Worm (Caenorhabditis elegans) whole organism, L4 larva: Measurements from ENCODE around the gene F11C7.6.
A peak's percentile ranks its signal among the peaks of the same experiment; 100 is the strongest.

ENCODE experiments used
- D1046.2 ChIP-seq: fragments of 200-800 bp; sonication (Bioruptor generic); IDR thresholded peaks from 2 replicates; pipeline ENCODE4 v1.3.6; 2022; ENCODE audit warnings: missing genetic modification characterization, missing compliant biosample characterization
- F26F4.8 ChIP-seq: fragments of 200-800 bp; sonication (Bioruptor generic); conservative IDR thresholded peaks from 2 replicates; pipeline ENCODE4 v1.3.6; 2022; ENCODE audit warnings: missing genetic modification characterization, missing compliant biosample characterization
- F49E8.2 ChIP-seq: sonication (generic microtip); optimal IDR thresholded peaks from 2 replicates; lab custom pipeline; 2016; ENCODE audit warnings: missing compliant biosample characterization, mild to moderate bottlenecking, missing genetic modification characterization, borderline replicate concordance
- Y48G9A.11 ChIP-seq: fragments of 200-800 bp; sonication (Bioruptor generic); IDR thresholded peaks from 2 replicates; pipeline ENCODE4 v1.3.6; 2022; ENCODE audit warnings: missing genetic modification reagents, missing genetic modification characterization, missing compliant biosample characterization
- Y5F2A.4 ChIP-seq: fragments of 200-800 bp; sonication (Bioruptor generic); optimal IDR thresholded peaks from 2 replicates; lab custom pipeline; 2018; ENCODE audit warnings: mild to moderate bottlenecking, missing genetic modification characterization, missing compliant biosample characterization
- aha-1 ChIP-seq: fragments of 150-350 bp; peaks from one replicate; lab custom pipeline; 2014; ENCODE audit warnings: missing biosample characterization, missing genetic modification characterization
- ama-1 ChIP-seq: fragments of 150-350 bp; optimal IDR thresholded peaks from 2 replicates; lab custom pipeline; 2014; ENCODE audit warnings: inconsistent platforms, mixed read lengths
- arid-1 ChIP-seq: fragments of 200-800 bp; sonication (Bioruptor generic); conservative IDR thresholded peaks from 2 replicates; pipeline ENCODE4 v1.3.6; 2022; ENCODE audit warnings: missing genetic modification reagents, missing genetic modification characterization, missing compliant biosample characterization
- attf-4 ChIP-seq: sonication (generic microtip); optimal IDR thresholded peaks from 3 replicates; lab custom pipeline; 2017; ENCODE audit warnings: missing biosample characterization, missing genetic modification characterization
- ceh-20 ChIP-seq: fragments of 200-800 bp; sonication (Bioruptor generic); IDR thresholded peaks from 2 replicates; pipeline ENCODE4 v1.3.6; 2022; ENCODE audit warnings: missing genetic modification reagents, missing genetic modification characterization, missing compliant biosample characterization
- ceh-32 ChIP-seq: sonication (generic microtip); optimal IDR thresholded peaks from 2 replicates; lab custom pipeline; 2016; ENCODE audit warnings: mild to moderate bottlenecking, missing genetic modification characterization, missing compliant biosample characterization; ENCODE audit not compliant: poor library complexity
- ceh-44 ChIP-seq: fragments of 200-800 bp; sonication (Bioruptor generic); IDR thresholded peaks from 2 replicates; pipeline ENCODE4 v1.3.6; 2022; ENCODE audit warnings: missing genetic modification reagents, missing genetic modification characterization, missing compliant biosample characterization
- ceh-62 ChIP-seq: sonication (generic microtip); optimal IDR thresholded peaks from 2 replicates; lab custom pipeline; 2017; ENCODE audit warnings: missing biosample characterization, missing genetic modification characterization
- cey-2 ChIP-seq: sonication (generic microtip); optimal IDR thresholded peaks from 3 replicates; lab custom pipeline; 2017; ENCODE audit warnings: missing genetic modification characterization, mild to moderate bottlenecking, missing compliant biosample characterization, antibody characterized with exemption, borderline replicate concordance; ENCODE audit not compliant: insufficient read depth
- daf-16 ChIP-seq, 3 experiments: sonication (generic microtip); optimal IDR thresholded peaks; 2 replicates each; lab custom pipeline; 2016 to 2017; ENCODE audit warnings: missing genetic modification characterization in 3 of 3, missing genetic modification reagents in 3 of 3, mild to moderate bottlenecking in 2 of 3, missing compliant biosample characterization in 2 of 3, missing biosample characterization in 1 of 3, moderate library complexity in 1 of 3
- dpl-1 ChIP-seq: fragments of 150-350 bp; optimal IDR thresholded peaks from 2 replicates; lab custom pipeline; 2014; ENCODE audit warnings: missing biosample characterization, missing genetic modification reagents, missing genetic modification characterization
- dve-1 ChIP-seq: sonication (generic microtip); optimal IDR thresholded peaks from 2 replicates; lab custom pipeline; 2017; ENCODE audit warnings: antibody characterized with exemption, mild to moderate bottlenecking, missing genetic modification characterization, missing compliant biosample characterization; ENCODE audit not compliant: insufficient read depth
- egl-43 ChIP-seq: fragments of 200-800 bp; sonication (Bioruptor generic); IDR thresholded peaks from 2 replicates; pipeline ENCODE4 v1.3.6; 2022; ENCODE audit warnings: missing genetic modification reagents, missing genetic modification characterization, missing compliant biosample characterization
- gei-8 ChIP-seq: fragments of 200-800 bp; sonication (Bioruptor generic); optimal IDR thresholded peaks from 2 replicates; lab custom pipeline; 2018; ENCODE audit warnings: mild to moderate bottlenecking, missing genetic modification characterization, missing compliant biosample characterization
- hif-1 ChIP-seq, 2 experiments: sonication (generic microtip); optimal IDR thresholded peaks; 2 replicates each; lab custom pipeline; 2016 to 2017; ENCODE audit warnings: missing compliant biosample characterization in 2 of 2, missing genetic modification characterization in 2 of 2, missing genetic modification reagents in 2 of 2, missing genotype in 2 of 2, mild to moderate bottlenecking in 1 of 2
- jun-1 ChIP-seq: fragments of 150-350 bp; optimal IDR thresholded peaks from 2 replicates; lab custom pipeline; 2014; ENCODE audit warnings: missing biosample characterization, missing genetic modification reagents, missing genetic modification characterization
- lin-1 ChIP-seq: fragments of 200-800 bp; sonication (Bioruptor generic); IDR thresholded peaks from 2 replicates; pipeline ENCODE4 v1.3.6; 2022; ENCODE audit warnings: missing genetic modification reagents, missing genetic modification characterization, missing compliant biosample characterization
- lir-3 ChIP-seq: sonication (generic microtip); optimal IDR thresholded peaks from 2 replicates; lab custom pipeline; 2016; ENCODE audit warnings: mild to moderate bottlenecking, missing genetic modification characterization, missing compliant biosample characterization
- madf-5 ChIP-seq, 2 experiments: fragments of 200-800 bp; sonication (Bioruptor generic); IDR thresholded peaks; 2 replicates each; pipeline ENCODE4 v1.3.6; 2022; ENCODE audit warnings: missing compliant biosample characterization in 2 of 2, missing genetic modification characterization in 2 of 2
- mdl-1 ChIP-seq, 2 experiments: fragments of 150-350 bp in 1 of 2; sonication (generic microtip) in 1 of 2; optimal IDR thresholded peaks; 2 replicates each; lab custom pipeline; 2014 to 2017; ENCODE audit warnings: missing biosample characterization in 2 of 2, missing genetic modification characterization in 2 of 2
- mep-1 ChIP-seq: fragments of 150-350 bp; sonication (generic microtip); optimal IDR thresholded peaks from 3 replicates; lab custom pipeline; 2014; ENCODE audit warnings: missing biosample characterization, missing genetic modification characterization
- mes-2 ChIP-seq: sonication (generic microtip); optimal IDR thresholded peaks from 2 replicates; lab custom pipeline; 2016; ENCODE audit warnings: missing genotype, mild to moderate bottlenecking, missing genetic modification characterization, missing compliant biosample characterization; ENCODE audit not compliant: poor library complexity, severe bottlenecking
- nhr-11 ChIP-seq: fragments of 150-350 bp; optimal IDR thresholded peaks from 2 replicates; lab custom pipeline; 2014; ENCODE audit warnings: missing biosample characterization, missing genetic modification characterization
- nhr-111 ChIP-seq: fragments of 200-800 bp; sonication (Bioruptor generic); optimal IDR thresholded peaks from 2 replicates; lab custom pipeline; 2018; ENCODE audit warnings: mild to moderate bottlenecking, missing genetic modification characterization, missing compliant biosample characterization
- nhr-41 ChIP-seq: fragments of 200-800 bp; sonication (Bioruptor generic); IDR thresholded peaks from 2 replicates; pipeline ENCODE4 v1.3.6; 2022; ENCODE audit warnings: missing genetic modification reagents, missing genetic modification characterization, missing compliant biosample characterization
- nhr-42 ChIP-seq: fragments of 200-800 bp; sonication (Bioruptor generic); IDR thresholded peaks from 2 replicates; pipeline ENCODE4 v1.3.6; 2022; ENCODE audit warnings: missing genetic modification characterization, missing compliant biosample characterization
- nhr-48 ChIP-seq: sonication (generic microtip); optimal IDR thresholded peaks from 2 replicates; lab custom pipeline; 2016; ENCODE audit warnings: mild to moderate bottlenecking, missing genetic modification characterization, missing compliant biosample characterization
- nhr-6 ChIP-seq: fragments of 150-350 bp; optimal IDR thresholded peaks from 2 replicates; lab custom pipeline; 2014; ENCODE audit warnings: missing biosample characterization, missing genetic modification characterization
- nhr-77 ChIP-seq: fragments of 150-350 bp; optimal IDR thresholded peaks from 2 replicates; lab custom pipeline; 2014; ENCODE audit warnings: missing biosample characterization, missing genetic modification characterization
- pha-4 ChIP-seq, 2 experiments: fragments of 150-350 bp in 1 of 2; fragments of 200-800 bp in 1 of 2; sonication (Bioruptor generic) in 1 of 2; IDR thresholded peaks in 1 of 2; optimal IDR thresholded peaks in 1 of 2; 2 replicates each; pipeline versions ENCODE4 v1.3.6 to Lab custom; 2014 to 2022; ENCODE audit warnings: missing genetic modification characterization in 2 of 2, missing genetic modification reagents in 2 of 2, missing biosample characterization in 1 of 2, missing compliant biosample characterization in 1 of 2
- rbr-2 ChIP-seq: sonication (generic microtip); optimal IDR thresholded peaks from 2 replicates; lab custom pipeline; 2016; ENCODE audit warnings: missing genotype, missing genetic modification characterization, missing compliant biosample characterization
- set-16 ChIP-seq: fragments of 200-800 bp; sonication (Bioruptor generic); IDR thresholded peaks from 2 replicates; pipeline ENCODE4 v1.3.6; 2022; ENCODE audit warnings: missing genetic modification reagents, missing genetic modification characterization, missing compliant biosample characterization
- snpc-1.2 ChIP-seq: fragments of 200-800 bp; sonication (Bioruptor generic); IDR thresholded peaks from 2 replicates; pipeline ENCODE4 v1.3.6; 2022; ENCODE audit warnings: missing genetic modification reagents, missing genetic modification characterization, missing compliant biosample characterization
- spr-1 ChIP-seq: sonication (generic microtip); optimal IDR thresholded peaks from 2 replicates; lab custom pipeline; 2016; ENCODE audit warnings: mild to moderate bottlenecking, missing genetic modification characterization, missing compliant biosample characterization
- tag-97 ChIP-seq: fragments of 200-800 bp; sonication (Bioruptor generic); IDR thresholded peaks from 2 replicates; pipeline ENCODE4 v1.3.6; 2022; ENCODE audit warnings: missing genetic modification characterization, missing compliant biosample characterization
- tra-1 ChIP-seq: fragments of 200-800 bp; sonication (Bioruptor generic); IDR thresholded peaks from 2 replicates; pipeline ENCODE4 v1.3.6; 2022; ENCODE audit warnings: missing genetic modification reagents, missing genetic modification characterization, missing compliant biosample characterization
- zip-11 ChIP-seq: fragments of 200-800 bp; sonication (Bioruptor generic); IDR thresholded peaks from 2 replicates; pipeline ENCODE4 v1.3.6; 2022; ENCODE audit warnings: missing genetic modification characterization, missing compliant biosample characterization
- zip-2 ChIP-seq: fragments of 150-350 bp; optimal IDR thresholded peaks from 2 replicates; lab custom pipeline; 2014; ENCODE audit warnings: missing biosample characterization, missing genetic modification characterization

The F11C7.6 gene

DNA sequence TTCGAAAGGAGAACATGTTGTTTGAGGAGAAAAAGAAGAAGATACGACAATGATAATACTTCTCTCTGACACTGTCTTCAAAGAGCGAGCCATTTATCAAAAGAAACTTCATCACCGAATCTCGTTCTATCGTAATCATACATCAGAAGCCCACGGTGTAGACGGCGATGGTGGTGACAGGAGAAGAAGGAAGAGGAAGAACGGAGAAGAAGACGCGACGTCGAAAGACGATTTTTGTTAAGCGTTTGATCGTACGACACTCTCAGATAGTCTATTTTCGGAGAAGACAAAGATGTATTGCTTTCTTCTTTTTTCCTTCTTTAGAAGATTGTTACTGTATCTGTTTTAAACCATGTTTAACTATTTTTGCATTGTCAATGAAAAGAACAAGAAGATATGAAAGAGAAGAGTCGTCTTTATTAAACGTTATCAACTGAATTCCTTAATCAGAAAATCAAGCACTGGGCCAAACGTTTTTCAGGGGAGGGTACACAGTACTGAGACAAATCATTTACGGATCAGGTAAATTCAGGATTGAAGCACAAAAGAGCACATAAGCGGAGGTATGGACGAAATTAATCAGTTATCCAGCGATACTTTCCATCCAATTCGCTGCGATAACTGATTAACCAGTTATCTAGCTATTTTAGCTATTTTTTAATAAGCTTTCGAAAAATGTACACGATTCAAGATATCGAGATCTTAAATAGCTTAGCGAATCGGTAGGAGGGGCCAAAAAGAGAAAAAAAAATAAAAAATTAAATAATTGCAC is 18.6 kb downstream of the F11C7.6 start (continued):
- TF ChIP-seq nhr-48 (tag; lab: Kevin White, UChicago) (peak; percentile 56), mdl-1 (tag; optimal IDR thresholded peaks at IDR 0.05; lab: Kevin White, UChicago) (peak in 1 of 2 experiments; percentile 59), snpc-1.2 (no peak), nhr-42 (GFP tag; lab: Robert Waterston, UW) (no peak), F49E8.2 (tag; lab: Kevin White, UChicago) (no peak), ceh-32 (tag; lab: Kevin White, UChicago) (no peak), nhr-6 (tag; lab: Kevin White, UChicago) (no peak), gei-8 (peak; percentile 60), ceh-62 (tag; lab: Kevin White, UChicago) (no peak), nhr-11 (tag; lab: Kevin White, UChicago) (no peak), dpl-1 (GFP tag; lab: Kevin White, UChicago) (no peak), lin-1 (no peak), arid-1 (GFP tag; lab: Robert Waterston, UW) (no peak)

DNA sequence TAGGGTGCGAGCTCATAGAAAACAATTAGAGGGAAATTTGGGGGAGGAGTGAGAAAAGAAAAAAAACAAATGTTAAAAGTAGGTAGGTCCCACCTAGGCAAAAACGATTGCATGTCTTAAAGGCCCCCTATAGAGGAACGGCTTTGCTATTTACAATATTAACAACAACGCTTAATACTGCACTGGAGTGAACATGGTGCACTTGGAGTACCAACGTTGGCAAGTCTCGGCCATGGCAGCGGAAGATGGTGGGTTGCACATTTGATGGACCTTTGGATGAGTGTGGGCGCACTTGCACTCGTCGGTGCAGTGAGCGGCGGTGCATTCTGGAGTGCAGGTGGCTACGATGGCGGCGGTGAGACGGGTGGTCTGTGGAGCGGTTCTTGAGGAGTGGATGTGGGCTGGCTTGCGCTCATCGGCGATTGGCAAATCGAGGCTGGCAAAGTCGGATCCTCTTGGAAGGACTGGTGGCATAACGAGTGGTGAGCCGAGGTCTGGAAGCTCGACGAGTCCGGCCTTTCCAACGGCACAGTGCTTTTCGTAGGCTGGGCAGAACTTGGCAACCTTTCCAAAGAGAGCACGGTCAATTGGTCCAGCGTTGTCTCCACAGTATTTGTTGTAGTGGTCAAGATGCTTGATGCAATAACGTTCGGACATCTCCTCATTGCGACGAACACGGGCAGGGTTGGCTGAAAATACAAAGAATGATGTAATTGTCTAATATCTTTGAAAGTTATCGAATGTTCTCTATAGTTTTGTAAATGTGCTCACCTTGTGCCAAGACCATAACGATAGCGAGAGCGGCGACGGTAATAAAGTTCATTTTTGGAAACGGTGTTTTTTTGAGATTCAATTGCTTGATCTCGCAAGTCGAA is 19.5 kb downstream of the F11C7.6 start:
- TF ChIP-seq F26F4.8 (GFP tag; lab: Robert Waterston, UW) (no peak), cey-2 (tag; lab: Kevin White, UChicago) (no peak), zip-2 (tag; lab: Kevin White, UChicago) (no peak), pha-4 (GFP tag; IDR thresholded peaks at IDR 0.05; lab: Robert Waterston, UW) (no peak), pha-4 (tag; optimal IDR thresholded peaks at IDR 0.05; lab: Kevin White, UChicago) (no peak), spr-1 (tag; lab: Kevin White, UChicago) (no peak), hif-1 (tag; optimal IDR thresholded peaks at IDR 0.05; lab: Kevin White, UChicago) (no peak), arid-1 (GFP tag; lab: Robert Waterston, UW) (no peak), attf-4 (tag; lab: Kevin White, UChicago) (no peak), nhr-48 (tag; lab: Kevin White, UChicago) (peak; percentile 59), ceh-44 (GFP tag; lab: Robert Waterston, UW) (0 out of 2 replicates have a peak, but pooled peaks have one; percentile 11), ama-1 (lab: Kevin White, UChicago) (peak; percentile 95), daf-16 (GFP tag; optimal IDR thresholded peaks at IDR 0.05; lab: Kevin White, UChicago) (no peak), daf-16 (tag; optimal IDR thresholded peaks at IDR 0.05; lab: Kevin White, UChicago) (no peak), Y48G9A.11 (no peak), zip-11 (GFP tag; lab: Robert Waterston, UW) (0 out of 2 replicates have a peak, but pooled peaks have one; percentile 27), ceh-62 (tag; lab: Kevin White, UChicago) (no peak), mes-2 (tag; lab: Kevin White, UChicago) (peak; percentile 7), egl-43 (GFP tag; lab: Robert Waterston, UW) (peak; percentile 63; the same call in 1 of the 2 replicates), tra-1 (GFP tag; lab: Robert Waterston, UW) (no peak), dve-1 (no peak), nhr-77 (no peak), madf-5 (GFP tag; IDR thresholded peaks at IDR 0.05; lab: Robert Waterston, UW) (no peak), nhr-111 (GFP tag; lab: Kevin White, UChicago) (no peak), set-16 (GFP tag; lab: Robert Waterston, UW) (peak; percentile 97), D1046.2 (GFP tag; lab: Robert Waterston, UW) (0 out of 2 replicates have a peak, but pooled peaks have one; percentile 5), lir-3 (tag; lab: Kevin White, UChicago) (no peak), Y5F2A.4 (GFP tag; lab: Kevin White, UChicago) (no peak), ceh-20 (no peak), jun-1 (tag; lab: Kevin White, UChicago) (no peak), rbr-2 (tag; lab: Kevin White, UChicago) (no peak), mep-1 (tag; lab: Kevin White, UChicago) (peak; percentile 58), nhr-42 (GFP tag; lab: Robert Waterston, UW) (0 out of 2 replicates have a peak, but pooled peaks have one; percentile 38), snpc-1.2 (no peak), aha-1 (tag; lab: Kevin White, UChicago) (peak; percentile 98), ceh-32 (tag; lab: Kevin White, UChicago) (no peak), nhr-41 (GFP tag; lab: Robert Waterston, UW) (no peak), tag-97 (GFP tag; lab: Robert Waterston, UW) (no peak)
